Worm (Caenorhabditis elegans): Measurements from ENCODE around the gene T01H3.2.

T01H3.2 gene

ce11 chrII:7854942-7855341 is 22.9 kb downstream of the T01H3.2 start, which contains the start of gene mdt-10:
Gene mdt-10, minus strand, starts transcription at chrII:7855042.
- no peak for TF ChIP-seq ceh-36 (tag; optimal IDR thresholded peaks at IDR 0.05)
- no peak for TF ChIP-seq scrt-1 (GFP tag; IDR thresholded peaks at IDR 0.05)
- no peak for TF ChIP-seq hnd-1 (tag; optimal IDR thresholded peaks at IDR 0.05)
- TF ChIP-seq tra-4 (tag; optimal IDR thresholded peaks at IDR 0.05): no peak
- TF ChIP-seq ets-7 (tag; optimal IDR thresholded peaks at IDR 0.05): no peak
- TF ChIP-seq F13C5.2 (tag; optimal IDR thresholded peaks at IDR 0.05): no peak
- no peak for TF ChIP-seq flt-1 (GFP tag; IDR thresholded peaks at IDR 0.05)
- no peak for TF ChIP-seq ama-1 (optimal IDR thresholded peaks at IDR 0.05)
- TF ChIP-seq tbx-11 (GFP tag; IDR thresholded peaks at IDR 0.05): no peak
- TF ChIP-seq aly-1 (tag; optimal IDR thresholded peaks at IDR 0.05): no peak
- no peak for TF ChIP-seq pes-1 (GFP tag; IDR thresholded peaks at IDR 0.05)
- TF ChIP-seq ceh-13 (GFP tag; optimal IDR thresholded peaks at IDR 0.05): no peak
- TF ChIP-seq hmg-4 (GFP tag; optimal IDR thresholded peaks at IDR 0.05): no peak
- no peak for TF ChIP-seq hmbx-1 (tag; optimal IDR thresholded peaks at IDR 0.05)
- no peak for TF ChIP-seq B0310.2 (tag; optimal IDR thresholded peaks at IDR 0.05)
- no peak for TF ChIP-seq sea-1 (GFP tag; conservative IDR thresholded peaks at IDR 0.05)
- TF ChIP-seq tbx-37 (GFP tag; conservative IDR thresholded peaks at IDR 0.05): no peak

ce11 chrII:7853679-7854078 is 24.1 kb downstream of the T01H3.2 start, which contains the start of gene T09A5.5:
Gene T09A5.5, minus strand, starts transcription at chrII:7853779.
- TF ChIP-seq hmg-4 (GFP tag; optimal IDR thresholded peaks at IDR 0.05) (no peak), ama-1 (optimal IDR thresholded peaks at IDR 0.05) (no peak), scrt-1 (GFP tag; IDR thresholded peaks at IDR 0.05) (no peak), ets-7 (tag; optimal IDR thresholded peaks at IDR 0.05) (no peak), sea-1 (GFP tag; conservative IDR thresholded peaks at IDR 0.05) (no peak), tra-4 (tag; optimal IDR thresholded peaks at IDR 0.05) (no peak), hnd-1 (tag; optimal IDR thresholded peaks at IDR 0.05) (no peak), aly-1 (tag; optimal IDR thresholded peaks at IDR 0.05) (no peak), ceh-36 (tag; optimal IDR thresholded peaks at IDR 0.05) (no peak), hmbx-1 (tag; optimal IDR thresholded peaks at IDR 0.05) (no peak), tbx-37 (GFP tag; conservative IDR thresholded peaks at IDR 0.05) (no peak), tbx-11 (GFP tag; IDR thresholded peaks at IDR 0.05) (no peak)

ce11 chrII:7851480-7851879 is 26.3 kb downstream of the T01H3.2 start:
- TF ChIP-seq hmg-4 (GFP tag; optimal IDR thresholded peaks at IDR 0.05) (no peak), ets-7 (tag; optimal IDR thresholded peaks at IDR 0.05) (no peak)

- TF ChIP-seq hnd-1 (tag; optimal IDR thresholded peaks at IDR 0.05) (no peak), ets-7 (tag; optimal IDR thresholded peaks at IDR 0.05) (no peak), ceh-13 (GFP tag; optimal IDR thresholded peaks at IDR 0.05) (no peak), tra-4 (tag; optimal IDR thresholded peaks at IDR 0.05) (no peak), tbx-37 (GFP tag; conservative IDR thresholded peaks at IDR 0.05) (no peak), ama-1 (optimal IDR thresholded peaks at IDR 0.05) (no peak), ceh-36 (tag; optimal IDR thresholded peaks at IDR 0.05) (no peak), scrt-1 (GFP tag; IDR thresholded peaks at IDR 0.05) (no peak), hmg-4 (GFP tag; optimal IDR thresholded peaks at IDR 0.05) (no peak), hmbx-1 (tag; optimal IDR thresholded peaks at IDR 0.05) (no peak)
Measured at ce11 chrII:7850575-7850974, 27.2 kb downstream of the T01H3.2 start.

- no peak for TF ChIP-seq hmg-4 (GFP tag; optimal IDR thresholded peaks at IDR 0.05)
- TF ChIP-seq ceh-36 (tag; optimal IDR thresholded peaks at IDR 0.05): no peak
- no peak for TF ChIP-seq hmbx-1 (tag; optimal IDR thresholded peaks at IDR 0.05)
- no peak for TF ChIP-seq tra-4 (tag; optimal IDR thresholded peaks at IDR 0.05)
- TF ChIP-seq sea-1 (GFP tag; conservative IDR thresholded peaks at IDR 0.05): no peak
- TF ChIP-seq ceh-13 (GFP tag; optimal IDR thresholded peaks at IDR 0.05): no peak
Measured at ce11 chrII:7849697-7850096, 28.1 kb downstream of the T01H3.2 start, which contains the start of gene acr-7. Gene acr-7, minus strand, starts transcription at chrII:7849797.

- TF ChIP-seq scrt-1 (GFP tag; IDR thresholded peaks at IDR 0.05) (no peak), sea-1 (GFP tag; conservative IDR thresholded peaks at IDR 0.05) (no peak), F13C5.2 (tag; optimal IDR thresholded peaks at IDR 0.05) (no peak), hmg-4 (GFP tag; optimal IDR thresholded peaks at IDR 0.05) (no peak), ets-7 (tag; optimal IDR thresholded peaks at IDR 0.05) (no peak), tbx-37 (GFP tag; conservative IDR thresholded peaks at IDR 0.05) (no peak), ceh-36 (tag; optimal IDR thresholded peaks at IDR 0.05) (no peak), aly-1 (tag; optimal IDR thresholded peaks at IDR 0.05) (no peak), tra-4 (tag; optimal IDR thresholded peaks at IDR 0.05) (no peak), pes-1 (GFP tag; IDR thresholded peaks at IDR 0.05) (no peak), flt-1 (GFP tag; IDR thresholded peaks at IDR 0.05) (no peak), tbx-11 (GFP tag; IDR thresholded peaks at IDR 0.05) (no peak), B0310.2 (tag; optimal IDR thresholded peaks at IDR 0.05) (no peak), ceh-13 (GFP tag; optimal IDR thresholded peaks at IDR 0.05) (no peak), hnd-1 (tag; optimal IDR thresholded peaks at IDR 0.05) (no peak), ama-1 (optimal IDR thresholded peaks at IDR 0.05) (no peak), hmbx-1 (tag; optimal IDR thresholded peaks at IDR 0.05) (no peak)
Measured at ce11 chrII:7845571-7846236, 32.1 kb downstream of the T01H3.2 start, which contains the start of gene T09A5.4. Gene T09A5.4, plus strand, starts transcription at chrII:7846186.

- TF ChIP-seq B0310.2 (tag; optimal IDR thresholded peaks at IDR 0.05) (no peak), ceh-36 (tag; optimal IDR thresholded peaks at IDR 0.05) (no peak), F13C5.2 (tag; optimal IDR thresholded peaks at IDR 0.05) (no peak), pes-1 (GFP tag; IDR thresholded peaks at IDR 0.05) (no peak), hnd-1 (tag; optimal IDR thresholded peaks at IDR 0.05) (no peak), flt-1 (GFP tag; IDR thresholded peaks at IDR 0.05) (no peak), aly-1 (tag; optimal IDR thresholded peaks at IDR 0.05) (no peak), hmg-4 (GFP tag; optimal IDR thresholded peaks at IDR 0.05) (no peak), ceh-13 (GFP tag; optimal IDR thresholded peaks at IDR 0.05) (no peak), scrt-1 (GFP tag; IDR thresholded peaks at IDR 0.05) (no peak), sea-1 (GFP tag; conservative IDR thresholded peaks at IDR 0.05) (no peak), ets-7 (tag; optimal IDR thresholded peaks at IDR 0.05) (no peak), hmbx-1 (tag; optimal IDR thresholded peaks at IDR 0.05) (no peak), ama-1 (optimal IDR thresholded peaks at IDR 0.05) (no peak), tbx-11 (GFP tag; IDR thresholded peaks at IDR 0.05) (no peak), tbx-37 (GFP tag; conservative IDR thresholded peaks at IDR 0.05) (no peak)
Measured at ce11 chrII:7842053-7842452, 35.7 kb downstream of the T01H3.2 start, which contains the start of gene klp-3. Gene klp-3, plus strand, starts transcription at chrII:7842353.

All from whole organism, early embryonic.